Fruit fly (Drosophila melanogaster) S2 (cell line): ENCODE data around the gene Eip93F.

Experiments used
- CG8478 ChIP-seq: fragments of >200 bp; optimal IDR thresholded peaks from 2 replicates; lab custom pipeline; 2018
- CTCF ChIP-seq, 2 experiments: fragments of >200 bp; optimal IDR thresholded peaks; 2 replicates each; lab custom pipeline; 2018

- TF ChIP-seq CG8478 (lab: Kevin White, UChicago) (no peak), CTCF (optimal IDR thresholded peaks at IDR 0.05; lab: Kevin White, UChicago) (no peak)
These were observed 54.6 kb downstream of the Eip93F start for dm6 chr3R:22003508-22003907.
